Worm (Caenorhabditis elegans) whole organism, L2 larva: ENCODE measurements around the gene F10C5.3.

Experiments used
- R02D3.7 ChIP-seq: fragments of 150-350 bp; optimal IDR thresholded peaks from 2 replicates; lab custom pipeline; 2014; ENCODE audit warnings: missing biosample characterization, missing genetic modification characterization
- Y55F3AM.14 ChIP-seq: fragments of 200-800 bp; sonication (Bioruptor generic); optimal IDR thresholded peaks from 2 replicates; lab custom pipeline; 2018; ENCODE audit warnings: mild to moderate bottlenecking, missing genetic modification characterization, missing compliant biosample characterization
- ZK546.5 ChIP-seq: sonication (generic microtip); optimal IDR thresholded peaks from 2 replicates; lab custom pipeline; 2017; ENCODE audit warnings: missing biosample characterization, missing genetic modification characterization
- alr-1 ChIP-seq: fragments of 150-350 bp; optimal IDR thresholded peaks from 2 replicates; lab custom pipeline; 2014; ENCODE audit warnings: missing biosample characterization, missing genetic modification characterization
- aly-2 ChIP-seq: fragments of 150-350 bp; optimal IDR thresholded peaks from 2 replicates; lab custom pipeline; 2014; ENCODE audit warnings: missing biosample characterization, missing genetic modification characterization
- ama-1 ChIP-seq: fragments of 150-350 bp; optimal IDR thresholded peaks from 2 replicates; lab custom pipeline; 2018; ENCODE audit warnings: inconsistent platforms
- blmp-1 ChIP-seq: sonication (generic microtip); optimal IDR thresholded peaks from 2 replicates; lab custom pipeline; 2017; ENCODE audit warnings: missing genetic modification characterization, mild to moderate bottlenecking, missing compliant biosample characterization, antibody characterized with exemption, moderate library complexity; ENCODE audit not compliant: insufficient read depth
- ceh-16 ChIP-seq: fragments of 150-350 bp; optimal IDR thresholded peaks from 2 replicates; lab custom pipeline; 2014; ENCODE audit warnings: missing biosample characterization, missing genetic modification characterization
- ceh-82 ChIP-seq: fragments of 150-350 bp; optimal IDR thresholded peaks from 2 replicates; lab custom pipeline; 2014; ENCODE audit warnings: missing biosample characterization, missing genetic modification characterization
- crh-2 ChIP-seq: sonication (generic microtip); optimal IDR thresholded peaks from 2 replicates; lab custom pipeline; 2017; ENCODE audit warnings: missing biosample characterization, missing genetic modification characterization
- dmd-4 ChIP-seq: sonication (generic microtip); optimal IDR thresholded peaks from 2 replicates; lab custom pipeline; 2017; ENCODE audit warnings: missing biosample characterization, missing genetic modification characterization
- egl-27 ChIP-seq: sonication (generic microtip); optimal IDR thresholded peaks from 3 replicates; lab custom pipeline; 2017; ENCODE audit warnings: missing biosample characterization, missing genetic modification reagents, missing genetic modification characterization
- elt-1 ChIP-seq: fragments of 150-350 bp; optimal IDR thresholded peaks from 2 replicates; lab custom pipeline; 2014; ENCODE audit warnings: missing biosample characterization, missing genetic modification characterization
- elt-3 ChIP-seq: sonication (generic microtip); optimal IDR thresholded peaks from 2 replicates; lab custom pipeline; 2017; ENCODE audit warnings: missing biosample characterization, missing genetic modification characterization
- lin-11 ChIP-seq: fragments of 150-350 bp; sonication (generic microtip); optimal IDR thresholded peaks from 2 replicates; lab custom pipeline; 2014; ENCODE audit warnings: missing biosample characterization, missing genetic modification characterization, inconsistent platforms, mixed read lengths
- lin-13 ChIP-seq: fragments of 150-350 bp; optimal IDR thresholded peaks from 2 replicates; lab custom pipeline; 2014; ENCODE audit warnings: missing biosample characterization, missing genetic modification reagents, missing genetic modification characterization
- lin-39 ChIP-seq: fragments of 150-350 bp; optimal IDR thresholded peaks from 2 replicates; lab custom pipeline; 2014; ENCODE audit warnings: missing biosample characterization, missing genetic modification reagents, missing genetic modification characterization
- lsy-2 ChIP-seq, 2 experiments: fragments of 150-350 bp in 1 of 2; sonication (generic microtip) in 1 of 2; optimal IDR thresholded peaks; 2 replicates each; lab custom pipeline; 2014 to 2017; ENCODE audit warnings: missing biosample characterization in 2 of 2, missing genetic modification characterization in 2 of 2
- mab-5 ChIP-seq: fragments of 150-350 bp; optimal IDR thresholded peaks from 2 replicates; lab custom pipeline; 2014; ENCODE audit warnings: missing biosample characterization, missing genetic modification characterization
- mdl-1 ChIP-seq, 2 experiments: fragments of 150-350 bp in 1 of 2; sonication (generic microtip) in 1 of 2; optimal IDR thresholded peaks; 2 replicates each; lab custom pipeline; 2017; ENCODE audit warnings: missing biosample characterization in 2 of 2, missing genetic modification characterization in 2 of 2
- nhr-12 ChIP-seq: fragments of 150-350 bp; optimal IDR thresholded peaks from 2 replicates; lab custom pipeline; 2014; ENCODE audit warnings: missing biosample characterization, missing genetic modification characterization
- nhr-21 ChIP-seq: fragments of 150-350 bp; optimal IDR thresholded peaks from 2 replicates; lab custom pipeline; 2014; ENCODE audit warnings: missing biosample characterization, missing genetic modification characterization
- nhr-23 ChIP-seq: fragments of 150-350 bp; optimal IDR thresholded peaks from 2 replicates; lab custom pipeline; 2014; ENCODE audit warnings: missing biosample characterization, missing genetic modification reagents, missing genetic modification characterization
- nhr-237 ChIP-seq: fragments of 150-350 bp; optimal IDR thresholded peaks from 2 replicates; lab custom pipeline; 2014; ENCODE audit warnings: missing biosample characterization, missing genetic modification characterization
- nhr-6 ChIP-seq: fragments of 150-350 bp; optimal IDR thresholded peaks from 2 replicates; lab custom pipeline; 2014; ENCODE audit warnings: missing biosample characterization, missing genetic modification characterization
- nhr-77 ChIP-seq: fragments of 150-350 bp; optimal IDR thresholded peaks from 2 replicates; lab custom pipeline; 2014; ENCODE audit warnings: missing biosample characterization, missing genetic modification characterization
- peb-1 ChIP-seq: fragments of 150-350 bp; optimal IDR thresholded peaks from 2 replicates; lab custom pipeline; 2014; ENCODE audit warnings: missing biosample characterization, missing genetic modification characterization
- skn-1 ChIP-seq: sonication (generic microtip); optimal IDR thresholded peaks from 2 replicates; lab custom pipeline; 2017; ENCODE audit warnings: missing biosample characterization, missing genetic modification characterization
- sma-3 ChIP-seq: sonication (generic microtip); optimal IDR thresholded peaks from 2 replicates; lab custom pipeline; 2016; ENCODE audit warnings: missing genetic modification reagents, missing genetic modification characterization, missing compliant biosample characterization
- snpc-4 ChIP-seq: fragments of 150-350 bp; optimal IDR thresholded peaks from 2 replicates; lab custom pipeline; 2014; ENCODE audit warnings: missing biosample characterization, missing genetic modification characterization
- unc-39 ChIP-seq: fragments of 150-350 bp; optimal IDR thresholded peaks from 2 replicates; lab custom pipeline; 2014; ENCODE audit warnings: missing biosample characterization, missing genetic modification characterization
- unc-62 ChIP-seq: fragments of 150-350 bp; optimal IDR thresholded peaks from 2 replicates; lab custom pipeline; 2014; ENCODE audit warnings: missing biosample characterization, missing genetic modification reagents, missing genetic modification characterization
- zag-1 ChIP-seq: fragments of 150-350 bp; optimal IDR thresholded peaks from 2 replicates; lab custom pipeline; 2014; ENCODE audit warnings: missing biosample characterization, missing genetic modification characterization
- ztf-1 ChIP-seq: fragments of 200-800 bp; sonication (Bioruptor generic); conservative IDR thresholded peaks from 2 replicates; pipeline ENCODE4 v1.3.6; 2022; ENCODE audit warnings: missing genetic modification characterization, missing compliant biosample characterization
- ztf-11 ChIP-seq: sonication (generic microtip); optimal IDR thresholded peaks from 2 replicates; lab custom pipeline; 2017; ENCODE audit warnings: missing biosample characterization, missing genetic modification characterization
- ztf-4 ChIP-seq: fragments of 150-350 bp; optimal IDR thresholded peaks from 2 replicates; lab custom pipeline; 2014; ENCODE audit warnings: missing biosample characterization, missing genetic modification characterization

The F10C5.3 gene

ce11 chrIII:444101-444500 is 39.6 kb upstream of the F10C5.3 start, which contains the start of gene Y55B1BR.8:
Y55B1BR.8 (plus strand) TSS chrIII:444401.
- no peak for TF ChIP-seq nhr-12 (tag; lab: Kevin White, UChicago)
- TF ChIP-seq mdl-1 (tag; optimal IDR thresholded peaks at IDR 0.05; lab: Kevin White, UChicago): no peak
- TF ChIP-seq mab-5 (tag; lab: Kevin White, UChicago): no peak
- no peak for TF ChIP-seq nhr-21 (tag; lab: Kevin White, UChicago)
- no peak for TF ChIP-seq lin-39 (tag; lab: Kevin White, UChicago)
- no peak for TF ChIP-seq peb-1 (tag; lab: Kevin White, UChicago)
- TF ChIP-seq R02D3.7 (tag; lab: Kevin White, UChicago): no peak
- TF ChIP-seq unc-62 (GFP tag; lab: Kevin White, UChicago): no peak
- TF ChIP-seq lin-11 (tag; lab: Kevin White, UChicago): no peak
- no peak for TF ChIP-seq ceh-82
- no peak for TF ChIP-seq skn-1 (tag; lab: Kevin White, UChicago)
- TF ChIP-seq ztf-11 (tag; lab: Kevin White, UChicago): no peak
- TF ChIP-seq egl-27 (tag; lab: Kevin White, UChicago): no peak
- no peak for TF ChIP-seq crh-2 (tag; lab: Kevin White, UChicago)
- no peak for TF ChIP-seq nhr-77 (tag; lab: Kevin White, UChicago)
- no peak for TF ChIP-seq elt-3 (tag; lab: Kevin White, UChicago)
- TF ChIP-seq lsy-2 (tag; optimal IDR thresholded peaks at IDR 0.05; lab: Kevin White, UChicago): no peak
- no peak for TF ChIP-seq ceh-16

- TF ChIP-seq crh-2 (tag; lab: Kevin White, UChicago) (no peak), lin-11 (tag; lab: Kevin White, UChicago) (no peak), ama-1 (lab: Kevin White, UChicago) (no peak), ztf-4 (tag; lab: Kevin White, UChicago) (no peak), unc-39 (tag; lab: Kevin White, UChicago) (no peak), lin-13 (GFP tag; lab: Kevin White, UChicago) (no peak), aly-2 (tag; lab: Kevin White, UChicago) (no peak), alr-1 (tag; lab: Kevin White, UChicago) (no peak), nhr-237 (tag; lab: Kevin White, UChicago) (no peak), ZK546.5 (tag; lab: Kevin White, UChicago) (no peak), nhr-6 (tag; lab: Kevin White, UChicago) (no peak), ceh-16 (no peak), snpc-4 (no peak), nhr-77 (tag; lab: Kevin White, UChicago) (no peak), ztf-1 (no peak), nhr-12 (tag; lab: Kevin White, UChicago) (no peak), mab-5 (tag; lab: Kevin White, UChicago) (no peak), elt-3 (tag; lab: Kevin White, UChicago) (no peak), unc-62 (GFP tag; lab: Kevin White, UChicago) (no peak)
Measured at ce11 chrIII:446860-447259, 36.8 kb upstream of the F10C5.3 start.

ce11 chrIII:455793-456192 is 27.9 kb upstream of the F10C5.3 start:
- TF ChIP-seq dmd-4 (tag; lab: Kevin White, UChicago) (no peak), nhr-12 (tag; lab: Kevin White, UChicago) (no peak)

ce11 chrIII:463711-464110 is 20.0 kb upstream of the F10C5.3 start, which contains the start of gene Y55B1BR.6:
Y55B1BR.6 (minus strand) TSS chrIII:463811.
- TF ChIP-seq nhr-23 (tag; lab: Kevin White, UChicago) (no peak), crh-2 (tag; lab: Kevin White, UChicago) (no peak), ztf-11 (tag; lab: Kevin White, UChicago) (no peak), blmp-1 (tag; lab: Kevin White, UChicago) (no peak), lin-11 (tag; lab: Kevin White, UChicago) (no peak), sma-3 (GFP tag; lab: Kevin White, UChicago) (no peak), nhr-237 (tag; lab: Kevin White, UChicago) (no peak), zag-1 (tag; lab: Kevin White, UChicago) (no peak), elt-1 (tag; lab: Kevin White, UChicago) (no peak), ama-1 (lab: Kevin White, UChicago) (no peak), egl-27 (tag; lab: Kevin White, UChicago) (no peak), ceh-82 (no peak), Y55F3AM.14 (GFP tag; lab: Kevin White, UChicago) (no peak), ZK546.5 (tag; lab: Kevin White, UChicago) (no peak), ztf-1 (no peak), mdl-1 (tag; optimal IDR thresholded peaks at IDR 0.05; lab: Kevin White, UChicago) (no peak), peb-1 (tag; lab: Kevin White, UChicago) (no peak), aly-2 (tag; lab: Kevin White, UChicago) (no peak)
